Worm (Caenorhabditis elegans) whole organism, young adult: ENCODE measurements around the gene C50C3.5.
A peak's percentile ranks its signal among the peaks of the same experiment; 100 is the strongest.

Source experiments
- akir-1 ChIP-seq: fragments of 200-800 bp; sonication (Bioruptor generic); optimal IDR thresholded peaks from 2 replicates; lab custom pipeline; 2018; ENCODE audit warnings: mild to moderate bottlenecking, missing genetic modification characterization, moderate library complexity, missing compliant biosample characterization
- athp-1 ChIP-seq: sonication (generic microtip); optimal IDR thresholded peaks from 2 replicates; lab custom pipeline; 2017; ENCODE audit warnings: mild to moderate bottlenecking, missing genetic modification characterization, missing compliant biosample characterization
- egrh-3 ChIP-seq: fragments of 200-800 bp; sonication (Bioruptor generic); IDR thresholded peaks from 2 replicates; pipeline ENCODE4 v1.3.6; 2022; ENCODE audit warnings: missing genetic modification reagents, missing genetic modification characterization, missing compliant biosample characterization

DNA sequence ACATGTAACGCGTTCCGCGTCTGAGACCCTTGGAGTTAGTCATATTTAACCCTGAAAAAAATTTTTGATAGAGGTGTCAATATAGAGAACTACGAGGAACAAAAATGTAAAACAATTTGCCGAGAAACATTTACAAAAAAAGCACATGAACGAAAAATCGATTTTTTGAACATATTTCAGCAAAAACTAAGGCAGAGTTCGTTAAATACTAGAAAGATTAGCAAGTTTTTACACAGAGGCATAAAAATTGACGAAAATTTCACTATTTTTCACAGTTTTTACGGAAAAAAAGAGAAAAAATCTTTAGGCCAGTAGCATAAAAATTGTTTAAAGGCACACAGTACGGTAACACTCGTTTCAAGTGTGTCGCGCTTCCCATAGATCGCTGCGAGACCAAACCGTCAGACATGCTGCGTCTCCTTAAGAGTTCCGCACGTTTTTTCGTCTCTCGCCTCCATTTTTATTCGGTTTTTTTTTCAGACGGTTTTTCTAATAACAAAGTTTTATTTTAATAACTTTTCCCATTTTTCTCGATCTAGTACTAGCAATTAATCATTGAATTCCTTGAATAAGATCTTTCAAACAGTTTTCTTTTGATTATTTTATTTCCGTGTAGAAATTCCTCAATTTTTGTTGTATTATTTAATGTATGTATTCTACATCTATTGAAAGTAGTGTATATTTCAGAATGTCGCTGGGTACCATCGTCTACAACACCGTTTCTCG is 48.7 kb upstream of the C50C3.5 start, which contains the start of the genes rpl-21 and C14B9.10:
- peak; percentile 35 for TF ChIP-seq athp-1 (tag; lab: Kevin White, UChicago)
- TF ChIP-seq egrh-3: no peak
- TF ChIP-seq akir-1 (GFP tag; lab: Kevin White, UChicago): no peak
